Worm (Caenorhabditis elegans): ENCODE results near the gene str-94.

DNA sequence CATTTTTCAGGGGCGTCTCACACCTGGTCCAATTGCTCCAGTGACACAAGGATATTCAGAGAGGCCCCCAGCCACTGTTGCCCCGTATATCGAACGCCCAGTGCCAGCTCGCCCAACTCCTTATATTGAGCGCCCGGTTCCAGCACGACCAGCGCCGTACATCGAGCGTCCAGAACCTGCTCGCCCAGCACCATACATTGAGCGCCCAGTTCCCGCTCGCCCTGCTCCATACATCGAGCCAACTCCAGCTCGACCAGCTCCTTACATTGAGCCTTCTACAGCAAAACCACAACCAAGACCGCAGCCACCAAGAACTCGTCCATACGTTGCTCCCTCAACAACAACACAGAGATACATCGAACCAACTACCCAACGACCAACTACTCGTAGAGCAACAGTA, 26.3 kb downstream of the str-94 start:
- no peak for TF ChIP-seq elt-3 (tag; optimal IDR thresholded peaks at IDR 0.05)
- TF ChIP-seq hlh-1 (tag; optimal IDR thresholded peaks at IDR 0.05): no peak
- no peak for TF ChIP-seq mls-2 (tag; optimal IDR thresholded peaks at IDR 0.05)
- no peak for TF ChIP-seq mab-5 (tag; optimal IDR thresholded peaks at IDR 0.05)
- no peak for TF ChIP-seq unc-39 (tag; optimal IDR thresholded peaks at IDR 0.05)
- no peak for TF ChIP-seq unc-120 (tag; optimal IDR thresholded peaks at IDR 0.05; ENCODE audit: poor library complexity, severe bottlenecking)
- no peak for TF ChIP-seq ztf-11 (tag; optimal IDR thresholded peaks at IDR 0.05)
- no peak for TF ChIP-seq lsy-2 (tag; optimal IDR thresholded peaks at IDR 0.05)
- TF ChIP-seq ces-1 (GFP tag; optimal IDR thresholded peaks at IDR 0.05): no peak
- TF ChIP-seq tbx-8 (GFP tag; optimal IDR thresholded peaks at IDR 0.05): no peak
